Worm (Caenorhabditis elegans): ENCODE data around the gene Y48A6C.4.

DNA sequence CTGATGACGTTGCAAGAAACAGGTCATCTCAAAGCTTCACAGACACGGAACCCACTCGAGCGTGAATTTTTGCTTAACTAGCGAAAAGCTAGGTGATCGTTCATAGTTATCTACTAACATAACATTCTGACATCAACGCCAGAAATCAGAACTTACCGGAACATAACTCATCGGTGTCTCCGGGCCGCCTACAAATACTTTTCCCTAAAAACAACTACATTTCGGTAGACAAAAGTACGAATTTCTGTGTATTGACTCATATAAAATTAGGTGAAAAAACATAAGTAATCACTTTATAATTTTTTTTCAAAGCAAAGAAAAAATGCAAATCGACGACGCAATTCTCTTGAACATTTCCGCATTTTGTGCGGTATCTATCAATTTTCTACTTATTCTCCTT, 45.4 kb upstream of the Y48A6C.4 start, which contains the start of gene str-261:
- TF ChIP-seq aly-1 (tag; optimal IDR thresholded peaks at IDR 0.05) (no peak), F13C5.2 (tag; optimal IDR thresholded peaks at IDR 0.05) (no peak), pes-1 (GFP tag; IDR thresholded peaks at IDR 0.05) (no peak), hnd-1 (tag; optimal IDR thresholded peaks at IDR 0.05) (no peak), tbx-37 (GFP tag; conservative IDR thresholded peaks at IDR 0.05) (no peak), hmbx-1 (tag; optimal IDR thresholded peaks at IDR 0.05) (no peak), ama-1 (optimal IDR thresholded peaks at IDR 0.05) (no peak), ceh-13 (GFP tag; optimal IDR thresholded peaks at IDR 0.05) (no peak), tra-4 (tag; optimal IDR thresholded peaks at IDR 0.05) (no peak)

Measured in whole organism, early embryonic.